Worm (Caenorhabditis elegans): ENCODE data around the gene srpa-72.

DNA sequence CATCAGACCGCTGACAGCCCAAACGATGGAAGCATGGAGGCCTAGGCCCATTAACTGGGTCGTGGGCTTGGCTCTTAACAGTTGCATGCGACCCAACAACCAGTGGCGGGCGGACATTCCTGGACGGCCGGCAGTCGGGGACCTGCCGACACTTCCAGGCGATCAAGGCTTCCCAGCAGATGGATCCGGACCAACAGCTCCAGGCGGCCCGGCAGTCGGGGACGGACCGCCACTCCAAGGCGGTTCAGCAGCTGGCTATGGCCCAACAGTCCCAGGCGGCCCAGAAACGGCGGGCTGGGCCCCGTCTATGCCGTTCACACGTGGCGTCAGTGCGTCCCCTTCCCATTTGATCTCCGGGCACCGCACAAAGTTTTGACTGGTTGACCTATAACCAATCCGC is 45.9 kb upstream of the srpa-72 start:
- TF ChIP-seq dmd-9 (GFP tag; IDR thresholded peaks at IDR 0.05) = no peak
- TF ChIP-seq skn-1 (tag; optimal IDR thresholded peaks at IDR 0.05) = no peak
- TF ChIP-seq ZK546.5 (tag; optimal IDR thresholded peaks at IDR 0.05) = no peak
- TF ChIP-seq nhr-28 (tag; optimal IDR thresholded peaks at IDR 0.05) = no peak
- TF ChIP-seq hlh-30 (tag; optimal IDR thresholded peaks at IDR 0.05; ENCODE audit: insufficient read depth) = no peak
- no peak for TF ChIP-seq nhr-11 (tag; optimal IDR thresholded peaks at IDR 0.05)
- no peak for TF ChIP-seq nhr-76 (tag; optimal IDR thresholded peaks at IDR 0.05)
- no peak for TF ChIP-seq unc-62 (GFP tag; optimal IDR thresholded peaks at IDR 0.05 in 1 of 2)
- no peak for TF ChIP-seq unc-62 (tag; optimal IDR thresholded peaks at IDR 0.05)
- TF ChIP-seq Y48G9A.11 (GFP tag; IDR thresholded peaks at IDR 0.05) = no peak
- no peak for TF ChIP-seq fkh-10 (GFP tag; optimal IDR thresholded peaks at IDR 0.05)
- no peak for TF ChIP-seq ctbp-1 (GFP tag; IDR thresholded peaks at IDR 0.05)
